Worm (Caenorhabditis elegans): Measurements from ENCODE around the gene eif-1.

eif-1 gene

DNA sequence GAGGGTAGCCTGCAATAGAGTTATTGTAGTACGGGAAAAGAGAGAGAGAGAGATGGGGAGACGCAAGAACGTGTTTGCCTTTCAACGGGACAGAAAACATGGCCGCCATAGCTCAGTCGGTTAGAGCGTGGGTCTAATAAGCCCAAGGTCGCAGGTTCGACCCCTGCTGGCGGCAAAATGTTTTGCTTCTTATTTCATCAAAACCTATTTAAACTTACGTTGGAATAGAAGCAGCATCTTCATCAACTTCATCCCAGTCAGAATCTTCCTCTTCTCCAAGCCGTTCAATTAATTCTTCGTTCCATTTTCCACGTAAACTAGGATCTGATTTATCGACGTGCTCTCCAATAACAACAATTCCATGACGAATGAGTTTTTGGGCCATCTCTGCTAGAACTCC, 39.3 kb upstream of the eif-1 start (continued):
- TF ChIP-seq sem-4 (tag; optimal IDR thresholded peaks at IDR 0.05), result no peak
- peak; percentile 34 for TF ChIP-seq C34F6.9 (tag; optimal IDR thresholded peaks at IDR 0.05)
- peak; percentile 36 for TF ChIP-seq nhr-21 (tag; optimal IDR thresholded peaks at IDR 0.05)
- no peak for TF ChIP-seq mbf-1 (tag; optimal IDR thresholded peaks at IDR 0.05)
- TF ChIP-seq unc-62 (GFP tag; optimal IDR thresholded peaks at IDR 0.05), result no peak
- no peak for TF ChIP-seq nhr-77 (tag; optimal IDR thresholded peaks at IDR 0.05)
- no peak for TF ChIP-seq blmp-1 (tag; optimal IDR thresholded peaks at IDR 0.05; ENCODE audit: insufficient read depth)
- peak; percentile 11 for TF ChIP-seq lin-11 (tag; optimal IDR thresholded peaks at IDR 0.05)
- no peak for TF ChIP-seq skn-1 (tag; optimal IDR thresholded peaks at IDR 0.05)
- TF ChIP-seq egl-27 (tag; optimal IDR thresholded peaks at IDR 0.05), result peak; percentile 32
- TF ChIP-seq nhr-6 (tag; optimal IDR thresholded peaks at IDR 0.05), result no peak

DNA sequence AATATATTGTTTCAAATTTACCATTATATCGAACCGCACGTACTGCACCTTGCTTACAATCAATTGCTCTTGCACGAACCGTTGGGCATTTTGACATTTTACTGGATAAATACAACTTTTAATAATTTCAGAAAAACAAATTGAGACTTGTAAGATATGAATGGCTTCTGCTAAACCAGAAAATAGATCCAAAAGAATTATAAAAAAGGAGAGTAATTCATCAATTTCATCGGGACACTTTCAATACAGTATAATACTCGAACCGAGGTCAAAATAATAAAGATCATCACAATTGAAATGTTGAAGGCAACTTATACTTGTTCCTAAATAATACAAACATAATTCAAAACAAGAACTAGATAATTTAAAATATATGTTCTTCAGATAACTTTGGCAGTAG, 38.2 kb upstream of the eif-1 start, which contains the start of gene wdr-83:
wdr-83 (minus strand) TSS at position 101 of the 400 bp plus-strand sequence.
- TF ChIP-seq ZK546.5 (tag; optimal IDR thresholded peaks at IDR 0.05) (no peak), peb-1 (tag; optimal IDR thresholded peaks at IDR 0.05) (no peak), fos-1 (tag; optimal IDR thresholded peaks at IDR 0.05) (no peak), nhr-25 (tag; optimal IDR thresholded peaks at IDR 0.05) (no peak), crh-2 (tag; optimal IDR thresholded peaks at IDR 0.05) (no peak), alr-1 (tag; optimal IDR thresholded peaks at IDR 0.05) (no peak), nhr-237 (tag; optimal IDR thresholded peaks at IDR 0.05) (no peak), nhr-12 (tag; optimal IDR thresholded peaks at IDR 0.05) (no peak), lin-39 (tag; optimal IDR thresholded peaks at IDR 0.05) (no peak), zag-1 (tag; optimal IDR thresholded peaks at IDR 0.05) (no peak)

DNA sequence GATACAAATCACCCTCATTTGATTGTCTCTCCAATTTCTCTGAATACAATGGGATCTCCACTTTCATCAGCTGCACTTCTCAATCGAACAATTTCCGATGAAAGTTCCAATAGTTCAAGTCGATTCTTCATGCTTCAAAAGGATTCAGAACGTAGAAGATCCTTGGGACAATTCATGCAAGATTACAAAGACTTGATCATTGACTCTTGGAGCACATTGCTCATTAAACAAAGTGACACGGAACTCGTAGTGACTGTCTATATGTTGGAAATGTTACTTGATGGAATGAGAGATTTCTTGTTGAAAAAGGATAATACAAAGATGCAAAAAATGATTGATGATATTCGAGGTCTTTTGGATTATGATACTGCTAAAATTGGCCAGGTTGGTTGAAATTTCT, 34.6 kb upstream of the eif-1 start:
- TF ChIP-seq ceh-82 (tag; optimal IDR thresholded peaks at IDR 0.05) (no peak), ZK546.5 (tag; optimal IDR thresholded peaks at IDR 0.05) (no peak)

DNA sequence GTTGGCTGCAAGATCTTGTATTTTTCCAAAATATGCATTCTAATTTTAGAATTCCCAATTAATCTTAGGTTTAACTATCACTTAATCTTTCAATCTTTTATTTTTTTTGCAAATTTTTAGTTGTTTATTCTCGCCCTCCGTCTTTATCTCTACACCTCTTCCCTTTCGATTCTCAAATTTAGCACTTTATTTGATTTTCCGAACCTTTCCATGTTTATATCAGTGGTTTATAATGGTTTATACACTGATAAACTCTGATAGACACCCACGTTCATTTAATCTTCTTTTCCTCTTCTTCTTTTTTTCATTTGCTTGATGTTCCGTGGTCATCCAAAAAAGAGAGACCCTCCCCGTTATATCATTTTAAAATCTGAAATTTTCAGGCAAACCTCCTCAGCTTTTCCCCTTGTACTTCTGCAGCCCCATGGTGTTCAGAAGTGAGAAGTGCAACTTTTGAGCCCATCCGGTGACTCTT, 29.0 kb upstream of the eif-1 start, which contains the start of the genes nsy-1 and F59A6.13:
nsy-1 (plus strand) TSS at position 377 of the 475 bp plus-strand sequence.
F59A6.13 (plus strand) TSS at position 425 of the 475 bp plus-strand sequence.
- TF ChIP-seq fos-1 (tag; optimal IDR thresholded peaks at IDR 0.05), result peak; percentile 61
- no peak for TF ChIP-seq nhr-25 (tag; optimal IDR thresholded peaks at IDR 0.05)
- peak; percentile 35 for TF ChIP-seq sma-9 (GFP tag; optimal IDR thresholded peaks at IDR 0.05)
- TF ChIP-seq sma-9 (tag; optimal IDR thresholded peaks at IDR 0.05), result no peak
- TF ChIP-seq nhr-10 (tag; optimal IDR thresholded peaks at IDR 0.05), result no peak
- TF ChIP-seq skn-1 (tag; optimal IDR thresholded peaks at IDR 0.05), result no peak
- no peak for TF ChIP-seq ZK546.5 (tag; optimal IDR thresholded peaks at IDR 0.05)
- TF ChIP-seq sem-4 (tag; optimal IDR thresholded peaks at IDR 0.05), result no peak

DNA sequence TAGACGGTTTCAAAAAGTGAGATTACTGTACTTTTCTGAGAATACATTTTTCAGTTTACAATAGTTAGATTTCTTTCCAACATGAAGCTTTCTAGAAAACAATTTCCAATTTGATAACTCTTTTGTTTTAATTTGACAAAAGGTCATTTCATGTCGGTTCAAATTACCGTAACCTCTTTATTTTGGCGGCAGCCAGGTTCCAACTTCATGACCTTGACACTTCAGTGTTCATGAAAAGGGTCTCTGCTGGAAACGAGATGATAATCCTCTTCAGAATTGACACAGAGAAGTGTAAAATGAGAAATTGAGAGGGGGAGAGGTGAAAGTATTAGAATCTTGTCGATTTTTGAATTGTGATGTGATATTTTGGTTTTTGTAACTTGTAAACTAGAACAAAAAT, 28.1 kb upstream of the eif-1 start:
- peak; percentile 60 for TF ChIP-seq nhr-25 (tag; optimal IDR thresholded peaks at IDR 0.05)
- no peak for TF ChIP-seq egl-27 (tag; optimal IDR thresholded peaks at IDR 0.05)
- peak; percentile 39 for TF ChIP-seq blmp-1 (tag; optimal IDR thresholded peaks at IDR 0.05; ENCODE audit: insufficient read depth)
- no peak for TF ChIP-seq nhr-237 (tag; optimal IDR thresholded peaks at IDR 0.05)

DNA sequence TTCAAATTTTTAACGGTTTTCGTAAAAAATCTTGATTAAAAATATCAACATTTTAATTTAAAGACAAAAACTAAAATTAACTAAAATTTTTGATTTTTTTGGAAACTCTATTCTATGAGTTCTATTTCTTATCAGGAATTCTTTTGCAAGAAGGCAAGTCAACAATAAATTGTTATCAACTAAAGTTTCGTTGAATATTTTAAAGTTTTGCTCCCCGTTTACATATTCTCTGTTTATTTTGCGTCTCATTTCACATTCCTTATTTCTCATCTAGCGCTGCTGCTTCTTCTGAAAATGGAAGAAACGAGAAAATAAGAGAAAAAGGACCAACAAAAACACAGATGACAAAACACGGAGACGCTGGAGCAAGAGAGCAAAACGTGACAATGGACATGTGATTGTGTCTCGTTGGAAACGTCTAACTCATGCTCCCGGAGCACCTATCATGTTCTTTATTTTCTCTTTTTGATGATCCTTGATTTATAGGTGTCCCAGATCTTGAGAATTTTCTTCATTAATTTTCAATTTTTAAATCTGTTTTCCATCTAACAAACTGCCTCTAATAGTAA, 27.2 kb upstream of the eif-1 start:
- no peak for TF ChIP-seq snpc-4 (tag; optimal IDR thresholded peaks at IDR 0.05)
- no peak for TF ChIP-seq skn-1 (tag; optimal IDR thresholded peaks at IDR 0.05)
- no peak for TF ChIP-seq ceh-82 (tag; optimal IDR thresholded peaks at IDR 0.05)
- TF ChIP-seq R02D3.7 (tag; optimal IDR thresholded peaks at IDR 0.05), result no peak
- TF ChIP-seq nhr-6 (tag; optimal IDR thresholded peaks at IDR 0.05), result no peak
- TF ChIP-seq nhr-129 (tag; optimal IDR thresholded peaks at IDR 0.05), result peak; percentile 65
- no peak for TF ChIP-seq crh-2 (tag; optimal IDR thresholded peaks at IDR 0.05)
- TF ChIP-seq elt-3 (tag; optimal IDR thresholded peaks at IDR 0.05), result no peak
- no peak for TF ChIP-seq nhr-25 (tag; optimal IDR thresholded peaks at IDR 0.05)
- TF ChIP-seq nhr-23 (tag; optimal IDR thresholded peaks at IDR 0.05), result no peak
- TF ChIP-seq mab-5 (tag; optimal IDR thresholded peaks at IDR 0.05), result no peak
- TF ChIP-seq mbf-1 (tag; optimal IDR thresholded peaks at IDR 0.05), result no peak
- TF ChIP-seq C34F6.9 (tag; optimal IDR thresholded peaks at IDR 0.05), result peak; percentile 33
- TF ChIP-seq nhr-77 (tag; optimal IDR thresholded peaks at IDR 0.05), result no peak
- TF ChIP-seq ama-1 (optimal IDR thresholded peaks at IDR 0.05), result no peak
- no peak for TF ChIP-seq ceh-16 (tag; optimal IDR thresholded peaks at IDR 0.05)
- no peak for TF ChIP-seq unc-62 (GFP tag; optimal IDR thresholded peaks at IDR 0.05)
- no peak for TF ChIP-seq nhr-11 (tag; optimal IDR thresholded peaks at IDR 0.05)
- no peak for TF ChIP-seq ZK546.5 (tag; optimal IDR thresholded peaks at IDR 0.05)
- TF ChIP-seq fos-1 (tag; optimal IDR thresholded peaks at IDR 0.05), result peak; percentile 47
- TF ChIP-seq egl-27 (tag; optimal IDR thresholded peaks at IDR 0.05), result no peak
- TF ChIP-seq ztf-4 (tag; optimal IDR thresholded peaks at IDR 0.05), result no peak
- no peak for TF ChIP-seq ztf-1 (GFP tag; conservative IDR thresholded peaks at IDR 0.05)
- TF ChIP-seq sma-3 (GFP tag; optimal IDR thresholded peaks at IDR 0.05), result no peak
